Fruit fly (Drosophila melanogaster): ENCODE results near the gene Syx7.

Gene Syx7

DNA sequence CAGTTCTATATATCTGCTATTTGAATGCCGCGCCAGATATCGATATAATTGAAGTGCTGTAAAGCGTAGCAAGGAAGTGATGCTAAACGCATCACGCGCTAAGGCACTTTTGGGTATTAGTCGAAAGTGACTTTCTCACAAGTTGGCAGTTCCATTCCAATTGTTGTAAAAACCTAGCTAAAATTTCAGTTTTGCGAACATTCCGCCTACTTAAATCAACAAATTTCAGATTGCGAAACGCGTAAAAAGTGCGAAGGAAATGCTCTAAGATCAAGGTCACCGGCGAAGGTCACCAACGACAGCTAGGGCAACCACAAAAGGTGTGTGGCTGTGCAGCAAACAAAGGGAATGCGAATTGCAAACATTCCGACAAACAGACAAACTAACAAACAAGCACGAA, at the start of gene Syx7 (continued):
- no peak for TF ChIP-seq CG17385 (GFP tag; optimal IDR thresholded peaks at IDR 0.05)
- no peak for TF ChIP-seq CG2202 (tag; optimal IDR thresholded peaks at IDR 0.05)
- TF ChIP-seq gt (GFP tag; IDR thresholded peaks at IDR 0.05), result no peak
- TF ChIP-seq CG11695 (GFP tag; IDR thresholded peaks at IDR 0.05), result no peak
- TF ChIP-seq NfI (GFP tag; optimal IDR thresholded peaks at IDR 0.05), result peak; percentile 1
- no peak for TF ChIP-seq CG2129 (GFP tag; IDR thresholded peaks at IDR 0.05; ENCODE audit: partially characterized antibody)
- TF ChIP-seq sima (GFP tag; optimal IDR thresholded peaks at IDR 0.05), result no peak
- peak; percentile 51; the same call in 1 of the 3 replicates for TF ChIP-seq knrl (GFP tag; IDR thresholded peaks at IDR 0.05; ENCODE audit: partially characterized antibody)
- peak; percentile 96 for TF ChIP-seq pzg (GFP tag; optimal IDR thresholded peaks at IDR 0.05)
- no peak for TF ChIP-seq nerfin-2 (GFP tag; IDR thresholded peaks at IDR 0.05; ENCODE audit: partially characterized antibody)
- TF ChIP-seq CG7556 (GFP tag; optimal IDR thresholded peaks at IDR 0.05), result no peak
- TF ChIP-seq sob (GFP tag; IDR thresholded peaks at IDR 0.05), result peak; percentile 76
- no peak for TF ChIP-seq kni (GFP tag; optimal IDR thresholded peaks at IDR 0.05)
- TF ChIP-seq bbx (GFP tag; IDR thresholded peaks at IDR 0.05; ENCODE audit: partially characterized antibody), result peak; percentile 37; the same call in 1 of the 2 replicates
- peak; percentile 10 for TF ChIP-seq CG18262 (tag; optimal IDR thresholded peaks at IDR 0.05)
- no peak for TF ChIP-seq CG4328 (GFP tag; optimal IDR thresholded peaks at IDR 0.05)
- TF ChIP-seq lbe (GFP tag; optimal IDR thresholded peaks at IDR 0.05), result peak; percentile 38
- peak; percentile 32 for TF ChIP-seq tin (GFP tag; optimal IDR thresholded peaks at IDR 0.05)
- peak; percentile 99 for TF ChIP-seq E2f2 (GFP tag; IDR thresholded peaks at IDR 0.05)
- no peak for TF ChIP-seq dan (GFP tag; IDR thresholded peaks at IDR 0.05)
- no peak for TF ChIP-seq chm (GFP tag; IDR thresholded peaks at IDR 0.05)
- no peak for TF ChIP-seq CG12299 (tag; optimal IDR thresholded peaks at IDR 0.05)
- TF ChIP-seq Hr39 (optimal IDR thresholded peaks at IDR 0.05), result no peak
- peak; percentile 24 for TF ChIP-seq CG15601 (tag; optimal IDR thresholded peaks at IDR 0.05)
- no peak for TF ChIP-seq onecut (GFP tag; IDR thresholded peaks at IDR 0.05)
- no peak for TF ChIP-seq CG1602 (GFP tag; optimal IDR thresholded peaks at IDR 0.05)
- TF ChIP-seq crol (GFP tag; IDR thresholded peaks at IDR 0.05), result no peak
- TF ChIP-seq CG3163 (GFP tag; optimal IDR thresholded peaks at IDR 0.05), result peak; percentile 6
- TF ChIP-seq slp2 (GFP tag; optimal IDR thresholded peaks at IDR 0.05), result no peak
- TF ChIP-seq CG3838 (GFP tag; optimal IDR thresholded peaks at IDR 0.05), result no peak
- TF ChIP-seq CG9932 (GFP tag; IDR thresholded peaks at IDR 0.05), result peak; percentile 39; the same call in 1 of the 2 replicates
- peak; percentile 64 for TF ChIP-seq CG2120 (GFP tag; optimal IDR thresholded peaks at IDR 0.05)
- TF ChIP-seq Hand (GFP tag; optimal IDR thresholded peaks at IDR 0.05), result no peak
- no peak for TF ChIP-seq Oaz (GFP tag; IDR thresholded peaks at IDR 0.05)
- no peak for TF ChIP-seq cg (GFP tag; optimal IDR thresholded peaks at IDR 0.05)
- no peak for TF ChIP-seq CG7987 (GFP tag; optimal IDR thresholded peaks at IDR 0.05)
- no peak for TF ChIP-seq cwo (GFP tag; optimal IDR thresholded peaks at IDR 0.05)
- TF ChIP-seq E2f1 (GFP tag; IDR thresholded peaks at IDR 0.05), result no peak
- no peak for TF ChIP-seq Camta (GFP tag; optimal IDR thresholded peaks at IDR 0.05)
- no peak for TF ChIP-seq CG15479 (GFP tag; optimal IDR thresholded peaks at IDR 0.05)
- TF ChIP-seq wdn (GFP tag; IDR thresholded peaks at IDR 0.05), result no peak
- TF ChIP-seq Scr (GFP tag; IDR thresholded peaks at IDR 0.05; ENCODE audit: partially characterized antibody), result peak; percentile 62
- no peak for TF ChIP-seq scrt (GFP tag; optimal IDR thresholded peaks at IDR 0.05)
- TF ChIP-seq CG17802 (tag; optimal IDR thresholded peaks at IDR 0.05), result no peak
- TF ChIP-seq btn (GFP tag; optimal IDR thresholded peaks at IDR 0.05), result no peak
- peak; percentile 64 for TF ChIP-seq Ets65A (GFP tag)
- peak; percentile 3 for TF ChIP-seq zen (tag; optimal IDR thresholded peaks at IDR 0.05)
- no peak for TF ChIP-seq D19A (tag; optimal IDR thresholded peaks at IDR 0.05)
- no peak for TF ChIP-seq bcd (GFP tag; optimal IDR thresholded peaks at IDR 0.05)
- TF ChIP-seq bab2 (GFP tag; optimal IDR thresholded peaks at IDR 0.05), result peak; percentile 26
- no peak for TF ChIP-seq CG31224 (GFP tag; IDR thresholded peaks at IDR 0.05)
- TF ChIP-seq CG8944 (GFP tag; optimal IDR thresholded peaks at IDR 0.05), result no peak
